Worm (Caenorhabditis elegans) whole organism, L1 larva: ENCODE results near the gene C27A7.9.

Source experiments
- C16A3.4 ChIP-seq: fragments of 150-350 bp; optimal IDR thresholded peaks from 2 replicates; lab custom pipeline; 2014; ENCODE audit warnings: missing biosample characterization, missing genetic modification characterization
- Y116A8C.19 ChIP-seq: sonication (generic microtip); optimal IDR thresholded peaks from 2 replicates; lab custom pipeline; 2016; ENCODE audit warnings: missing compliant biosample characterization, missing genetic modification characterization, borderline replicate concordance
- alr-1 ChIP-seq: fragments of 200-800 bp; sonication (Bioruptor generic); optimal IDR thresholded peaks from 2 replicates; lab custom pipeline; 2018; ENCODE audit warnings: borderline replicate concordance, mild to moderate bottlenecking, missing genetic modification characterization, missing compliant biosample characterization
- ama-1 ChIP-seq: fragments of 150-350 bp; optimal IDR thresholded peaks from 2 replicates; lab custom pipeline; 2014
- blmp-1 ChIP-seq: fragments of 150-350 bp; optimal IDR thresholded peaks from 2 replicates; lab custom pipeline; 2014; ENCODE audit warnings: missing biosample characterization, missing genetic modification characterization
- ceh-82 ChIP-seq, 3 experiments: fragments of 150-350 bp in 1 of 3; sonication (generic microtip) in 2 of 3; optimal IDR thresholded peaks; 2 replicates each; lab custom pipeline; 2014 to 2017; ENCODE audit warnings: missing biosample characterization in 3 of 3, missing genetic modification characterization in 3 of 3
- ceh-88 ChIP-seq: fragments of 200-800 bp; sonication (Bioruptor generic); IDR thresholded peaks from 2 replicates; pipeline ENCODE4 v1.3.6; 2022; ENCODE audit warnings: missing genetic modification characterization, missing compliant biosample characterization
- ceh-90 ChIP-seq: sonication (generic microtip); optimal IDR thresholded peaks from 2 replicates; lab custom pipeline; 2016; ENCODE audit warnings: missing genetic modification characterization, missing compliant biosample characterization
- dsc-1 ChIP-seq: sonication (generic microtip); optimal IDR thresholded peaks from 2 replicates; lab custom pipeline; 2016; ENCODE audit warnings: mild to moderate bottlenecking, missing genetic modification characterization, missing compliant biosample characterization
- efl-1 ChIP-seq, 4 experiments: fragments of 150-350 bp; optimal IDR thresholded peaks in 3 of 4; peaks in 1 of 4; 1 replicate in 1 of 4; 2 replicates in 3 of 4; lab custom pipeline; 2014; ENCODE audit warnings: missing biosample characterization in 2 of 4, missing genetic modification characterization in 2 of 4, missing genetic modification reagents in 2 of 4
- efl-3 ChIP-seq: fragments of 200-800 bp; sonication (Bioruptor generic); optimal IDR thresholded peaks from 2 replicates; lab custom pipeline; 2018; ENCODE audit warnings: mild to moderate bottlenecking, missing genetic modification characterization, missing compliant biosample characterization
- egl-13 ChIP-seq: sonication (generic microtip); optimal IDR thresholded peaks from 2 replicates; lab custom pipeline; 2016; ENCODE audit warnings: missing genotype, missing genetic modification reagents, missing genetic modification characterization, missing compliant biosample characterization
- egl-27 ChIP-seq, 2 experiments: fragments of 150-350 bp in 1 of 2; sonication (generic microtip); optimal IDR thresholded peaks; 3 replicates each; lab custom pipeline; 2017 to 2018; ENCODE audit warnings: missing biosample characterization in 2 of 2, missing genetic modification characterization in 2 of 2, missing genetic modification reagents in 2 of 2
- elt-2 ChIP-seq: sonication (generic microtip); optimal IDR thresholded peaks from 2 replicates; lab custom pipeline; 2016; ENCODE audit warnings: missing genetic modification characterization, mild to moderate bottlenecking, inconsistent platforms, missing compliant biosample characterization, missing genetic modification reagents
- grh-1 ChIP-seq: fragments of 200-800 bp; sonication (Bioruptor generic); IDR thresholded peaks from 2 replicates; pipeline ENCODE4 v1.3.6; 2022; ENCODE audit warnings: missing genetic modification reagents, missing genetic modification characterization, missing compliant biosample characterization
- hlh-17 ChIP-seq: fragments of 200-800 bp; sonication (Bioruptor generic); optimal IDR thresholded peaks from 2 replicates; lab custom pipeline; 2018; ENCODE audit warnings: missing genetic modification characterization, mild to moderate bottlenecking, missing compliant biosample characterization, moderate library complexity, borderline replicate concordance
- hlh-4 ChIP-seq: sonication (generic microtip); optimal IDR thresholded peaks from 2 replicates; lab custom pipeline; 2016; ENCODE audit warnings: mild to moderate bottlenecking, missing genetic modification characterization, missing compliant biosample characterization
- isw-1 ChIP-seq: fragments of 200-800 bp; sonication (Bioruptor generic); IDR thresholded peaks from 2 replicates; pipeline ENCODE4 v1.3.6; 2022; ENCODE audit warnings: missing genetic modification characterization, missing compliant biosample characterization
- lin-14 ChIP-seq: fragments of 200-800 bp; sonication (Bioruptor generic); optimal IDR thresholded peaks from 2 replicates; lab custom pipeline; 2018; ENCODE audit warnings: mild to moderate bottlenecking, missing genetic modification characterization, moderate library complexity, missing compliant biosample characterization
- lin-15B ChIP-seq: fragments of 150-350 bp; sonication (generic microtip); optimal IDR thresholded peaks from 3 replicates; lab custom pipeline; 2014; ENCODE audit warnings: missing biosample characterization, missing genetic modification characterization
- lin-35 ChIP-seq, 2 experiments: fragments of 150-350 bp; optimal IDR thresholded peaks; 2 replicates each; lab custom pipeline; 2014; ENCODE audit warnings: missing biosample characterization in 2 of 2, missing genetic modification characterization in 2 of 2, missing genetic modification reagents in 2 of 2
- lin-39 ChIP-seq: fragments of 150-350 bp; optimal IDR thresholded peaks from 2 replicates; lab custom pipeline; 2014; ENCODE audit warnings: missing biosample characterization, missing genetic modification reagents, missing genetic modification characterization
- lsy-2 ChIP-seq, 2 experiments: fragments of 150-350 bp; optimal IDR thresholded peaks; 2 replicates each; lab custom pipeline; 2014; ENCODE audit warnings: missing biosample characterization in 2 of 2, missing genetic modification characterization in 2 of 2
- mdl-1 ChIP-seq, 2 experiments: fragments of 150-350 bp; optimal IDR thresholded peaks; 2 replicates each; lab custom pipeline; 2014 to 2017; ENCODE audit warnings: missing biosample characterization in 2 of 2, missing genetic modification characterization in 2 of 2, inconsistent platforms in 1 of 2
- mep-1 ChIP-seq: fragments of 150-350 bp; optimal IDR thresholded peaks from 2 replicates; lab custom pipeline; 2014; ENCODE audit warnings: missing biosample characterization, missing genetic modification characterization
- nhr-11 ChIP-seq: fragments of 150-350 bp; optimal IDR thresholded peaks from 2 replicates; lab custom pipeline; 2014; ENCODE audit warnings: missing biosample characterization, missing genetic modification characterization
- nhr-20 ChIP-seq: sonication (generic microtip); optimal IDR thresholded peaks from 2 replicates; lab custom pipeline; 2016; ENCODE audit warnings: mild to moderate bottlenecking, missing genetic modification characterization, missing compliant biosample characterization
- nhr-71 ChIP-seq: sonication (generic microtip); optimal IDR thresholded peaks from 2 replicates; lab custom pipeline; 2016; ENCODE audit warnings: mild to moderate bottlenecking, missing genetic modification characterization, moderate library complexity, missing compliant biosample characterization
- nhr-90 ChIP-seq: sonication (generic microtip); optimal IDR thresholded peaks from 2 replicates; lab custom pipeline; 2016; ENCODE audit warnings: mild to moderate bottlenecking, missing genetic modification characterization, missing compliant biosample characterization; ENCODE audit not compliant: poor library complexity
- rnt-1 ChIP-seq: sonication (generic microtip); optimal IDR thresholded peaks from 2 replicates; lab custom pipeline; 2016; ENCODE audit warnings: mild to moderate bottlenecking, missing genetic modification characterization, moderate library complexity, missing compliant biosample characterization
- skn-1 ChIP-seq: fragments of 150-350 bp; optimal IDR thresholded peaks from 2 replicates; lab custom pipeline; 2014; ENCODE audit warnings: missing biosample characterization, missing genetic modification characterization
- snpc-4 ChIP-seq: fragments of 150-350 bp; optimal IDR thresholded peaks from 2 replicates; lab custom pipeline; 2014; ENCODE audit warnings: missing biosample characterization, missing genetic modification characterization
- snu-23 ChIP-seq: sonication (generic microtip); optimal IDR thresholded peaks from 2 replicates; lab custom pipeline; 2016; ENCODE audit warnings: missing genetic modification characterization, missing compliant biosample characterization
- sup-37 ChIP-seq: fragments of 200-800 bp; sonication (Bioruptor generic); optimal IDR thresholded peaks from 2 replicates; lab custom pipeline; 2018; ENCODE audit warnings: mild to moderate bottlenecking, missing genetic modification characterization, missing compliant biosample characterization
- swsn-7 ChIP-seq: sonication (generic microtip); optimal IDR thresholded peaks from 2 replicates; lab custom pipeline; 2016; ENCODE audit warnings: missing genetic modification characterization, missing compliant biosample characterization
- unc-30 ChIP-seq: sonication (generic microtip); optimal IDR thresholded peaks from 2 replicates; lab custom pipeline; 2017; ENCODE audit warnings: missing biosample characterization, missing genetic modification characterization
- vab-15 ChIP-seq: sonication (generic microtip); optimal IDR thresholded peaks from 2 replicates; lab custom pipeline; 2017; ENCODE audit warnings: missing genotype, mild to moderate bottlenecking, missing genetic modification characterization, missing compliant biosample characterization
- ztf-4 ChIP-seq: fragments of 150-350 bp; optimal IDR thresholded peaks from 2 replicates; lab custom pipeline; 2014; ENCODE audit warnings: missing biosample characterization, missing genetic modification characterization

The C27A7.9 gene

DNA sequence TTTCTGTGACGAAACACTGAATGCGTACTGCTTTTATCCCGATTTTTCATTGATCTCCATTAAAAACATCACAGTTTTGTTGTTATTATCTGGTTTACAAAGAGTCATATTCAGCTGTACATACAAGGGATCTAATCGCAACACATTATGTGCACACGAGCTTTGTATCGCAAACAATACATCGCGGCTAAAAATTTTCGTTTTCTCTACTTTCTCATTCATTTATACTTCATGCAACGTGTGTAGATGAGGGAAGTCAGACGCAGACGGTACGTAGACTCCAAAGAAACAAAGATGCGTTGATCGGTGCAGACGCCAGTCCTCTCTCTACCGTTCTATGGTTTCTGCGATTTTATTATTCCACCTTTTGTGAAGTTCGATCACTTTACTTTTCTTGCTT lies 47.6 kb downstream of the C27A7.9 start, which contains the start of gene nhr-136:
nhr-136 (plus strand) TSS at position 301 of the 400 bp plus-strand sequence.
- TF ChIP-seq lin-35 (GFP tag; optimal IDR thresholded peaks at IDR 0.05; lab: Kevin White, UChicago): peak in 1 of 2 experiments; percentile 47
- TF ChIP-seq swsn-7 (tag; lab: Kevin White, UChicago): no peak
- TF ChIP-seq mep-1 (tag; lab: Kevin White, UChicago): no peak
- no peak for TF ChIP-seq ama-1 (lab: Kevin White, UChicago)
- no peak for TF ChIP-seq nhr-71 (tag; lab: Kevin White, UChicago)
- TF ChIP-seq hlh-17 (GFP tag; lab: Kevin White, UChicago): no peak
- no peak for TF ChIP-seq efl-3 (GFP tag; lab: Kevin White, UChicago)
- no peak for TF ChIP-seq sup-37 (GFP tag; lab: Kevin White, UChicago)
- TF ChIP-seq egl-27 (tag; optimal IDR thresholded peaks at IDR 0.05; lab: Kevin White, UChicago): no peak
- no peak for TF ChIP-seq snpc-4 (tag; lab: Kevin White, UChicago)
- TF ChIP-seq hlh-4 (tag; lab: Kevin White, UChicago): no peak
- TF ChIP-seq dsc-1 (tag; lab: Kevin White, UChicago): no peak
- TF ChIP-seq skn-1 (tag; lab: Kevin White, UChicago): no peak
- TF ChIP-seq vab-15 (tag; lab: Kevin White, UChicago): no peak
- no peak for TF ChIP-seq rnt-1
- TF ChIP-seq blmp-1 (tag; lab: Kevin White, UChicago): peak; percentile 75
- no peak for TF ChIP-seq lin-39
- no peak for TF ChIP-seq Y116A8C.19
- TF ChIP-seq lsy-2 (tag; optimal IDR thresholded peaks at IDR 0.05; lab: Kevin White, UChicago): peak in 1 of 2 experiments; percentile 5
- no peak for TF ChIP-seq alr-1 (tag; lab: Kevin White, UChicago)
- TF ChIP-seq grh-1 (GFP tag; lab: Robert Waterston, UW): no peak
- no peak for TF ChIP-seq lin-15B (tag; lab: Kevin White, UChicago)
- TF ChIP-seq nhr-20 (tag; lab: Kevin White, UChicago): peak; percentile 21
- no peak for TF ChIP-seq C16A3.4 (tag; lab: Kevin White, UChicago)
- TF ChIP-seq nhr-90 (tag; lab: Kevin White, UChicago): no peak
- TF ChIP-seq ceh-82 (tag; optimal IDR thresholded peaks at IDR 0.05; lab: Kevin White, UChicago): peak in 1 of 3 experiments; percentile 18
- no peak for TF ChIP-seq elt-2 (tag; lab: Kevin White, UChicago)
- TF ChIP-seq ceh-88 (GFP tag; lab: Robert Waterston, UW): no peak
- peak; percentile 7 for TF ChIP-seq snu-23 (GFP tag; lab: Kevin White, UChicago)
- TF ChIP-seq nhr-11: no peak
- TF ChIP-seq ceh-90 (tag; lab: Kevin White, UChicago): no peak
- no peak for TF ChIP-seq efl-1 (optimal IDR thresholded peaks at IDR 0.05; lab: Kevin White, UChicago)
- peak in 1 of 2 experiments; percentile 53 for TF ChIP-seq efl-1 (GFP tag; optimal IDR thresholded peaks at IDR 0.05 in 1 of 2; lab: Kevin White, UChicago)
- TF ChIP-seq lin-14 (GFP tag; lab: Kevin White, UChicago): peak; percentile 34
- TF ChIP-seq mdl-1 (tag; optimal IDR thresholded peaks at IDR 0.05; lab: Kevin White, UChicago): no peak
- TF ChIP-seq unc-30 (tag; lab: Kevin White, UChicago): no peak
- TF ChIP-seq isw-1: no peak
- no peak for TF ChIP-seq ztf-4 (tag; lab: Kevin White, UChicago)
- TF ChIP-seq egl-13 (tag; lab: Kevin White, UChicago): no peak
